Worm (Caenorhabditis elegans) whole organism, late embryonic: ENCODE measurements around the gene str-60.

Experiments
- ama-1 ChIP-seq: fragments of 150-350 bp; optimal IDR thresholded peaks from 2 replicates; lab custom pipeline; 2014
- ceh-18 ChIP-seq: sonication (generic microtip); optimal IDR thresholded peaks from 2 replicates; lab custom pipeline; 2016; ENCODE audit warnings: missing genetic modification characterization, missing compliant biosample characterization
- ceh-19 ChIP-seq: fragments of 200-800 bp; sonication (Bioruptor generic); optimal IDR thresholded peaks from 2 replicates; lab custom pipeline; 2018; ENCODE audit warnings: mild to moderate bottlenecking, missing genetic modification characterization, missing compliant biosample characterization
- ets-4 ChIP-seq: sonication (generic microtip); optimal IDR thresholded peaks from 2 replicates; lab custom pipeline; 2016; ENCODE audit warnings: missing genetic modification characterization, missing compliant biosample characterization
- pha-4 ChIP-seq: fragments of 150-350 bp; optimal IDR thresholded peaks from 2 replicates; lab custom pipeline; 2018; ENCODE audit warnings: missing biosample characterization, missing genetic modification reagents, missing genetic modification characterization
- pros-1 ChIP-seq: fragments of 150-350 bp; optimal IDR thresholded peaks from 2 replicates; lab custom pipeline; 2014; ENCODE audit warnings: missing biosample characterization, missing genetic modification reagents, missing genetic modification characterization
- rnt-1 ChIP-seq: sonication (generic microtip); optimal IDR thresholded peaks from 2 replicates; lab custom pipeline; 2016; ENCODE audit warnings: missing genetic modification characterization, missing compliant biosample characterization
- sox-4 ChIP-seq: sonication (generic microtip); optimal IDR thresholded peaks from 2 replicates; lab custom pipeline; 2017; ENCODE audit warnings: mild to moderate bottlenecking, missing genetic modification characterization, inconsistent platforms, missing compliant biosample characterization
- ztf-16 ChIP-seq: sonication (generic microtip); optimal IDR thresholded peaks from 2 replicates; lab custom pipeline; 2017; ENCODE audit warnings: missing genetic modification characterization, missing compliant biosample characterization

ce11 chrV:15865839-15866238, 32.0 kb upstream of the str-60 start, which contains the start of gene srh-293:
- no peak for TF ChIP-seq ets-4
- no peak for TF ChIP-seq ceh-18 (tag; lab: Kevin White, UChicago)
- TF ChIP-seq pha-4 (tag; lab: Kevin White, UChicago), result no peak
- TF ChIP-seq pros-1 (tag; lab: Kevin White, UChicago), result no peak
- TF ChIP-seq ztf-16 (tag; lab: Kevin White, UChicago), result no peak
- no peak for TF ChIP-seq sox-4 (tag; lab: Kevin White, UChicago)
- TF ChIP-seq ceh-19 (GFP tag; lab: Kevin White, UChicago), result no peak
- TF ChIP-seq rnt-1 (tag; lab: Kevin White, UChicago), result no peak
- no peak for TF ChIP-seq ama-1 (lab: Kevin White, UChicago)
